Fruit fly (Drosophila melanogaster): ENCODE measurements around the gene CG14717.
A peak's percentile ranks its signal among the peaks of the same experiment; 100 is the strongest.

CG14717 gene

DNA sequence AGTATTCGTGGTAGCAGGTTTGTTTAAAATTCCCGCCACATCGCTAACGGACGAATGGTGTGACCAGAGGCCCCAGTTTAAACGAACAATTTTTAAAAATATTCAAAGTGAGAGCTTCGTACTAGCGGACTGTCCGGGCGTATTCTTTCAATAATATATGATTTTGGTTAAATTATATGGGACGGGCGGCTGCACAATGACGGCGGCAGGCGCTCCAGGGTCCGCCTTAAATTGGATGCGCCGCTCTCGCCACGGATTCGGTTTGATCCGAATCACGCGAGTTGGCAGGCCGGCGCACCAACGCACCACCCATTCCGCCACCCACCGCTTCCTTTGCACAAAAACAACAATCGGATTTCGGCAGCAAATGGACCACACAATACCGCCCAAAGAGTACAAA, 39.0 kb downstream of the CG14717 start, which contains the start of gene CG14721 (continued):
- TF ChIP-seq pros (GFP tag; optimal IDR thresholded peaks at IDR 0.05) (no peak), CG4730 (GFP tag; IDR thresholded peaks at IDR 0.05) (no peak), sug (tag; optimal IDR thresholded peaks at IDR 0.05) (no peak), lmd (GFP tag; IDR thresholded peaks at IDR 0.05) (no peak), CG10147 (GFP tag; optimal IDR thresholded peaks at IDR 0.05) (no peak), CG6272 (GFP tag; IDR thresholded peaks at IDR 0.05) (peak; percentile 38), CG3995 (GFP tag; optimal IDR thresholded peaks at IDR 0.05) (peak; percentile 82), CG12104 (GFP tag; optimal IDR thresholded peaks at IDR 0.05) (no peak), lola (GFP tag; optimal IDR thresholded peaks at IDR 0.05) (no peak), CG12219 (GFP tag; optimal IDR thresholded peaks at IDR 0.05) (no peak), Fer1 (GFP tag; optimal IDR thresholded peaks at IDR 0.05) (no peak), CG18599 (GFP tag; optimal IDR thresholded peaks at IDR 0.05) (no peak), NK7.1 (GFP tag; optimal IDR thresholded peaks at IDR 0.05) (no peak), Doc3 (GFP tag; IDR thresholded peaks at IDR 0.05; ENCODE audit: partially characterized antibody) (no peak; the same call in 2 of the 3 replicates), CG14860 (GFP tag; IDR thresholded peaks at IDR 0.05; ENCODE audit: partially characterized antibody) (no peak), CG15696 (tag; optimal IDR thresholded peaks at IDR 0.05) (no peak), MBD-R2 (GFP tag; IDR thresholded peaks at IDR 0.05) (peak; percentile 84), CG10565 (GFP tag; optimal IDR thresholded peaks at IDR 0.05) (no peak), ken (GFP tag; IDR thresholded peaks at IDR 0.05) (0 out of 3 replicates have a peak, but pooled peaks have one; percentile 11), ttk (GFP tag; IDR thresholded peaks at IDR 0.05) (no peak), Dp (GFP tag; optimal IDR thresholded peaks at IDR 0.05) (peak; percentile 90), pzg (GFP tag; optimal IDR thresholded peaks at IDR 0.05) (peak; percentile 77), CG9437 (GFP tag; optimal IDR thresholded peaks at IDR 0.05) (no peak), HmgD (GFP tag; optimal IDR thresholded peaks at IDR 0.05) (peak; percentile 71), shn (GFP tag; optimal IDR thresholded peaks at IDR 0.05) (peak; percentile 11), odd (GFP tag; optimal IDR thresholded peaks at IDR 0.05) (no peak), CG10366 (GFP tag; IDR thresholded peaks at IDR 0.05) (no peak), wor (GFP tag; IDR thresholded peaks at IDR 0.05) (no peak), Med (GFP tag) (peak; percentile 88), fd102C (GFP tag; optimal IDR thresholded peaks at IDR 0.05) (no peak), CG9797 (GFP tag; optimal IDR thresholded peaks at IDR 0.05) (peak; percentile 91), zen (tag; optimal IDR thresholded peaks at IDR 0.05) (no peak), CG10654 (GFP tag; optimal IDR thresholded peaks at IDR 0.05) (no peak), Atf-2 (GFP tag; optimal IDR thresholded peaks at IDR 0.05) (no peak), CG12155 (GFP tag; optimal IDR thresholded peaks at IDR 0.05) (peak; percentile 62), CG42726 (GFP tag; IDR thresholded peaks at IDR 0.05; ENCODE audit: partially characterized antibody) (no peak), ato (GFP tag; IDR thresholded peaks at IDR 0.05; ENCODE audit: partially characterized antibody) (no peak; the same call in 1 of the 2 replicates), CG4404 (GFP tag; IDR thresholded peaks at IDR 0.05) (no peak), gsb-n (tag; optimal IDR thresholded peaks at IDR 0.05) (no peak), MESR4 (GFP tag; optimal IDR thresholded peaks at IDR 0.05) (peak; percentile 45), chn (GFP tag; optimal IDR thresholded peaks at IDR 0.05) (peak; percentile 92), kah (GFP tag; optimal IDR thresholded peaks at IDR 0.05) (no peak), CG16779 (GFP tag; IDR thresholded peaks at IDR 0.05) (no peak), CG31441 (GFP tag; IDR thresholded peaks at IDR 0.05) (no peak), jumu (GFP tag; optimal IDR thresholded peaks at IDR 0.05) (peak; percentile 55), CG6765 (GFP tag; optimal IDR thresholded peaks at IDR 0.05) (no peak), stc (GFP tag; IDR thresholded peaks at IDR 0.05) (no peak), CG12769 (tag; optimal IDR thresholded peaks at IDR 0.05) (no peak), Lim3 (GFP tag; IDR thresholded peaks at IDR 0.05) (no peak), CG8290 (GFP tag; optimal IDR thresholded peaks at IDR 0.05) (no peak), CG8290 (tag; optimal IDR thresholded peaks at IDR 0.05) (no peak)
